Worm (Caenorhabditis elegans) whole organism, midembryonic: ENCODE results near the gene F32D8.11.

Experiments used
- T22C8.4 ChIP-seq: fragments of 200-800 bp; sonication (Bioruptor generic); IDR thresholded peaks from 2 replicates; pipeline ENCODE4 v1.3.6; 2022; ENCODE audit warnings: missing genetic modification characterization, missing compliant biosample characterization
- cog-1 ChIP-seq: sonication (generic microtip); optimal IDR thresholded peaks from 2 replicates; lab custom pipeline; 2016; ENCODE audit warnings: missing genetic modification characterization, missing compliant biosample characterization
- flt-1 ChIP-seq: fragments of 200-800 bp; sonication (Bioruptor generic); IDR thresholded peaks from 2 replicates; pipeline ENCODE4 v1.3.6; 2022; ENCODE audit warnings: missing genetic modification characterization, missing compliant biosample characterization
- klf-2 ChIP-seq: fragments of 200-800 bp; sonication (Bioruptor generic); conservative IDR thresholded peaks from 2 replicates; pipeline ENCODE4 v1.3.6; 2022; ENCODE audit warnings: missing genetic modification reagents, missing genetic modification characterization, missing compliant biosample characterization
- med-1 ChIP-seq: sonication (generic microtip); optimal IDR thresholded peaks from 2 replicates; lab custom pipeline; 2017; ENCODE audit warnings: missing genetic modification characterization, mild to moderate bottlenecking, missing compliant biosample characterization, antibody characterized with exemption, missing genetic modification reagents; ENCODE audit not compliant: insufficient read depth
- ref-1 ChIP-seq: fragments of 200-800 bp; sonication (Bioruptor generic); conservative IDR thresholded peaks from 2 replicates; pipeline ENCODE4 v1.3.6; 2022; ENCODE audit warnings: missing genetic modification reagents, missing genetic modification characterization, missing compliant biosample characterization
- tab-1 ChIP-seq: fragments of 200-800 bp; sonication (Bioruptor generic); IDR thresholded peaks from 2 replicates; pipeline ENCODE4 v1.3.6; 2022; ENCODE audit warnings: missing genetic modification characterization, missing compliant biosample characterization
- ztf-23 ChIP-seq: fragments of 200-800 bp; sonication (Bioruptor generic); IDR thresholded peaks from 2 replicates; pipeline ENCODE4 v1.3.6; 2022; ENCODE audit warnings: missing genetic modification reagents, missing genetic modification characterization, missing compliant biosample characterization
- ztf-29 ChIP-seq: fragments of 200-800 bp; sonication (Bioruptor generic); IDR thresholded peaks from 2 replicates; pipeline ENCODE4 v1.3.6; 2022; ENCODE audit warnings: missing genetic modification reagents, missing genetic modification characterization, missing compliant biosample characterization

F32D8.11 gene

DNA sequence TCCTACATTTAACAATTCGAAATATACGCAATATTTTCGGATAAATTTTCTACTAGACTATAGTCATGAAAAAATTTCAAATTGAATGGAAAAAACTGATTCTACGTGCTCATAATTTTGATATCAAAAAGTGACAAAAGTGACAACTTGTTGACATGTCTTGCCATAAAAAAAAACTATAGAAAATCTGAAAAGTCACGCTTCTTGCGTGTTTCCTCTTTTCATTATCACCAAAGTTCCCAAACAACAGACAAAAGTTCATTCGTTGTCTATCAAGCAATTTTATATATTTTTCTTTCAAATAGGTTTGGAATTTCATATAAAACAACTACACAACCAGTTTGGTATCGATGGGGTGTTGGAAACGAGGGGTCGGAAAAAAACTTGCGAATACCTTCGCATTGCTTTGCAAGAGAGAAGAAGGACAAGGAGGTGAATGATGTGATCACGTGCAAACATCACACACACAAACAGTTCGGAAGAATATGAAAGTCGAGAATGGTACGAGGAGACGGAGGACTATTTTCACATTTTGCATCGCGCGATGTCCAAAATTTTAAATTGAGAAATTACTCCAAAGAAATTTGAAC lies 29.8 kb downstream of the F32D8.11 start:
- no peak for TF ChIP-seq ztf-29 (GFP tag; lab: Robert Waterston, UW)
- no peak for TF ChIP-seq klf-2
- TF ChIP-seq ztf-23 (GFP tag; lab: Robert Waterston, UW), result no peak
- TF ChIP-seq T22C8.4 (GFP tag; lab: Robert Waterston, UW), result no peak
- TF ChIP-seq tab-1 (GFP tag; lab: Robert Waterston, UW), result no peak
- no peak for TF ChIP-seq cog-1 (tag; lab: Kevin White, UChicago)
- no peak for TF ChIP-seq flt-1 (GFP tag; lab: Robert Waterston, UW)
- TF ChIP-seq ref-1 (GFP tag; lab: Robert Waterston, UW), result no peak
- no peak for TF ChIP-seq med-1 (GFP tag; lab: Kevin White, UChicago)

DNA sequence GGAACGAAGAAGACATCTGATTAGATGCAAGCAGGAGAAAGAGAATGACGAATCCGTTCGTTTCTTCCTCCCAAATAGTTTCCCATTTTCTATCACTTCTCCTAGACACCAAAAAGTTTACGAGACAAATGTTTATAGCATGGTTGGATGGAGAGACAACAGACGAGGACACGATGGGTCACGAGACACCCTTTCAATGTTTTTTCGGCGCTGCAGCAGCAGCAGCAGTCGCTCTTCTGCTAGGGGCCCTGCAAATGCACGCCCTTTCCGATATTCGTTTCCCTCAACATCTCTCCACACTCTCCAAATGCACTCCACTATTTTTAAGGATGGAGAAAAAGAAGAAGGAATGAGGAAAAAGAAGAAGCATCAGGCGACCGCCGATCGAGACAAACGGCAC lies 30.6 kb downstream of the F32D8.11 start:
- TF ChIP-seq ztf-23 (GFP tag; lab: Robert Waterston, UW) (0 out of 2 replicates have a peak, but pooled peaks have one; percentile 8), cog-1 (tag; lab: Kevin White, UChicago) (no peak), T22C8.4 (GFP tag; lab: Robert Waterston, UW) (no peak), ref-1 (GFP tag; lab: Robert Waterston, UW) (no peak), klf-2 (no peak), med-1 (GFP tag; lab: Kevin White, UChicago) (no peak), tab-1 (GFP tag; lab: Robert Waterston, UW) (no peak), ztf-29 (GFP tag; lab: Robert Waterston, UW) (no peak), flt-1 (GFP tag; lab: Robert Waterston, UW) (peak; percentile 42; the same call in 1 of the 2 replicates)

DNA sequence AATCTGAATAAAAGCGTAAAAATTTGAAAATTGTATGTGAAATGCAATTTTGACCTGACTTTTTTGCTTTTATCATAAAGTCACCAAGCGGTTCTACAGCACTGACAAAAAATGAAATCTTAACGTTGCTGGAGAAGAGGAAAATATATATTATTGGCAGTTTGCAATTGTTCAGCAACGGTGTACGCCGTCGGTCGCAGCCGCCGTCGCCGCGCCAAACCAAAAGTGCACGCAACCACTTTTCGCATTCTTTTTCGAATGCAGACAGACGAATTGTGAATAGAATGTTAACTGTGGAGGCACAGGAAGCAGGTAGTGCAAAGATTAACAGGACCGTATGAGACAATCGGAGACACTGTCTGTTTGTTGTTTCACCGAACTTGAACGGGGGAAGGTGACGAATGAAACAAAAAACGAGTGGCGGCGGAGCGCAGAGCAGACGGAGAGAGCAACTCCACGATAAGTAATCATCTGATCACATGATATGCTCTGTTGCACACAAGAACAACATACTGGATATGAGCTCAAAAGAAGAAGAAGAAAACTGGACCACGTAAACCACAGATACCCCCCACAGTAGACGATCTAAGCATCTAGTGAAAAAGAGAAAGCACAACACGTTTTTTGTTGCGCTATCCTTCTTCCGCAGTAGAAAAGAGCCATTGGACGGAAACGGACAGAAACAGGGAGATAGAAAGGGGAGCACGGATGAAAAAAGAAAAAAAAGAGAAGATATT lies 31.9 kb downstream of the F32D8.11 start:
- no peak for TF ChIP-seq T22C8.4 (GFP tag; lab: Robert Waterston, UW)
- TF ChIP-seq cog-1 (tag; lab: Kevin White, UChicago), result no peak
- TF ChIP-seq med-1 (GFP tag; lab: Kevin White, UChicago), result no peak
- no peak for TF ChIP-seq flt-1 (GFP tag; lab: Robert Waterston, UW)
- TF ChIP-seq ref-1 (GFP tag; lab: Robert Waterston, UW), result no peak
- TF ChIP-seq klf-2, result no peak
- no peak for TF ChIP-seq ztf-29 (GFP tag; lab: Robert Waterston, UW)
- TF ChIP-seq ztf-23 (GFP tag; lab: Robert Waterston, UW), result no peak
- no peak for TF ChIP-seq tab-1 (GFP tag; lab: Robert Waterston, UW)

ce11 chrV:10855363-10855762 lies 33.6 kb downstream of the F32D8.11 start:
- no peak for TF ChIP-seq ref-1 (GFP tag; lab: Robert Waterston, UW)
- TF ChIP-seq tab-1 (GFP tag; lab: Robert Waterston, UW), result no peak
- no peak for TF ChIP-seq klf-2
- TF ChIP-seq ztf-29 (GFP tag; lab: Robert Waterston, UW), result no peak
- TF ChIP-seq flt-1 (GFP tag; lab: Robert Waterston, UW), result no peak
- TF ChIP-seq ztf-23 (GFP tag; lab: Robert Waterston, UW), result no peak
- TF ChIP-seq cog-1 (tag; lab: Kevin White, UChicago), result no peak
- no peak for TF ChIP-seq med-1 (GFP tag; lab: Kevin White, UChicago)
- no peak for TF ChIP-seq T22C8.4 (GFP tag; lab: Robert Waterston, UW)

ce11 chrV:10854197-10854596 lies 34.7 kb downstream of the F32D8.11 start:
- no peak for TF ChIP-seq med-1 (GFP tag; lab: Kevin White, UChicago)
- no peak for TF ChIP-seq ztf-29 (GFP tag; lab: Robert Waterston, UW)
- TF ChIP-seq ref-1 (GFP tag; lab: Robert Waterston, UW), result no peak
- no peak for TF ChIP-seq flt-1 (GFP tag; lab: Robert Waterston, UW)
- no peak for TF ChIP-seq klf-2
- TF ChIP-seq T22C8.4 (GFP tag; lab: Robert Waterston, UW), result no peak
- no peak for TF ChIP-seq ztf-23 (GFP tag; lab: Robert Waterston, UW)
- TF ChIP-seq tab-1 (GFP tag; lab: Robert Waterston, UW), result no peak
- no peak for TF ChIP-seq cog-1 (tag; lab: Kevin White, UChicago)

DNA sequence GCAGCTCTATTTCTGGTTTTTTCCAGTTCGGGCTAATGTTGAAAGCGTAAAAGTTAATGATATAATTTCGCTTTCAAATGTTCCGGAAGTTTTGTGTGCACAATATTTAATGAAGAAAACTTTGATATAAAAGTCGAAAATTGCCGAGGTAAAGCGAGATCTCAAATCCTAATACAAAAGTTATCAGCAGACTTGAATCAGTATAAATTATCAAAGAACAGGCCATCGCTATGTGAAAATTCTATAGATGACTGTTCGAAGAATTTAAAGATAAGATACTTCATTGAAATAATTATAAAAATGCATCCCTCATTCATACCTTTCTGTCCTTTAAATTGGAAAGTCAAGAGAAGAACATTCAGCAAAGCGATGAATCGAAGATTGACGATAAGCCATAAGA lies 42.0 kb downstream of the F32D8.11 start, which contains the start of gene C29A12.6:
Gene C29A12.6, plus strand, starts transcription at position 301 of the 400 bp plus-strand sequence.
- TF ChIP-seq med-1 (GFP tag; lab: Kevin White, UChicago), result no peak
- TF ChIP-seq klf-2, result no peak
- TF ChIP-seq ztf-29 (GFP tag; lab: Robert Waterston, UW), result no peak
- TF ChIP-seq tab-1 (GFP tag; lab: Robert Waterston, UW), result no peak
- TF ChIP-seq ztf-23 (GFP tag; lab: Robert Waterston, UW), result no peak
- no peak for TF ChIP-seq ref-1 (GFP tag; lab: Robert Waterston, UW)
- TF ChIP-seq T22C8.4 (GFP tag; lab: Robert Waterston, UW), result no peak
- no peak for TF ChIP-seq flt-1 (GFP tag; lab: Robert Waterston, UW)
- no peak for TF ChIP-seq cog-1 (tag; lab: Kevin White, UChicago)

- TF ChIP-seq flt-1 (GFP tag; lab: Robert Waterston, UW) (no peak), ztf-23 (GFP tag; lab: Robert Waterston, UW) (no peak), klf-2 (no peak), ztf-29 (GFP tag; lab: Robert Waterston, UW) (no peak)
Observed at ce11 chrV:10839398-10839797, 49.5 kb downstream of the F32D8.11 start.

ce11 chrV:10838204-10838603 lies 50.7 kb downstream of the F32D8.11 start:
- TF ChIP-seq flt-1 (GFP tag; lab: Robert Waterston, UW) (no peak), ref-1 (GFP tag; lab: Robert Waterston, UW) (no peak)
